Fruit fly (Drosophila melanogaster) Kc167 (cell line): ENCODE results near the gene CG46314.

Experiments used
- h ChIP-seq: fragments of >200 bp; optimal IDR thresholded peaks from 3 replicates; lab custom pipeline; 2018; ENCODE audit warnings: missing external identifiers
- insv ChIP-seq: fragments of >200 bp; optimal IDR thresholded peaks from 3 replicates; lab custom pipeline; 2018; ENCODE audit warnings: missing external identifiers
- psq ChIP-seq: fragments of >200 bp; optimal IDR thresholded peaks from 2 replicates; lab custom pipeline; 2017; ENCODE audit warnings: missing external identifiers

DNA sequence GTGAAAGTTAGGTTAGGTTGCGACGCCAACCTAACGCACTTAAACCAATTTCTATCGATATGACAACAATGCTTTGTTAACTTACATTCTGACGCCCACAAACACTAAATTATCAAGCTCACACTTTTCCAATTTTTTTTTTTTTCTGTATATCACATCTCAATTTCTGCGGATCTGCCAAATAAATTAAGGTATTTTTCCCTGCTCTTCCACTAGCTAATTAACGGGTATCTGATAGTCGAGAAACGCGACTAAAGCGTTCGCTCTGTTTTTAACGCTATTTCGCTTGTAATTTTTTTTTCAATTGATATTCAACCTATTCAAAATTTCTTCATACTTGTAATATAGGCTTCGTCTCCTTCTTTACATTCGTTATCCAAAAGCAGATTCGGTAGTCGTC, 47.9 kb upstream of the CG46314 start:
- no peak for TF ChIP-seq psq (lab: Kevin White, UChicago)
- TF ChIP-seq insv (lab: Kevin White, UChicago) = no peak
- no peak for TF ChIP-seq h (lab: Kevin White, UChicago)
